Worm (Caenorhabditis elegans): ENCODE measurements around the gene nhr-264.

DNA sequence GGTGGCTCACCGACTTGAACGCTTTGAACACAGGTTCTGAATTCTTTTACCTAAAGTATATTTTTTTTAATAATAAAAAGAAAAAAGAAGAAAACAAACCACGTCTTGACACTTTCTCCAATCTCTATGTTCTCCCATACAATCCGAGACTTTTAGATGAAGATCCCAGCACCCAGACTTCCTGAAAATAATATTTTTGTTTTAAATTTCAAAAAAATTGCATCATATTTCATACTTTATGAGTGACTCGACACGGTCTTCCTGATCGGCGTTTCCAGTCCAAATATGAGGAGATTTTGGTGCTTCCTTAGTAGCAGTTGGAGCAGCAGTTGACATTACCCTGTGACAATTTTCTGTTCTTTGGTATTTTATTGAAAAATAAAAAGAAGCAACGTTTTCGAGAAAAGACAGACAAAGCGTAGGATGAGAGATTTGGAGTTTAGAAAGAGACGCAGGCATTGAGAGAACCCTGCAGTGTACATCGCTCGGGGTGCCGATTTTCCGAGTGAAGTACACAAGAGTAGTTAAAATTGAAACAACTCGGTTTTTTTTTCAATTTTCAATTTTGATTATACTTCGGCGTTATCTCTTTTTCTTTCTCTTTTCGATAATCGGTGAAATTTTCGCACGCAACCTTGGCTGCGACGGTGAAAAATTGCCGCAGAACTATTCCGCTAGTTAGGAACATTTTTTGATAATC, 42.0 kb upstream of the nhr-264 start, which contains the start of the genes coa-4 and T20D3.14:
- TF ChIP-seq aly-2 (tag; optimal IDR thresholded peaks at IDR 0.05) (no peak), C34F6.9 (tag; optimal IDR thresholded peaks at IDR 0.05) (peak; percentile 56), ztf-4 (tag; optimal IDR thresholded peaks at IDR 0.05) (no peak), sma-3 (GFP tag; optimal IDR thresholded peaks at IDR 0.05) (peak; percentile 19), nhr-77 (tag; optimal IDR thresholded peaks at IDR 0.05) (no peak), ceh-82 (tag; optimal IDR thresholded peaks at IDR 0.05) (no peak), ceh-16 (tag; optimal IDR thresholded peaks at IDR 0.05) (no peak), lsy-2 (tag; optimal IDR thresholded peaks at IDR 0.05) (peak in 1 of 2 experiments; percentile 69), nhr-12 (tag; optimal IDR thresholded peaks at IDR 0.05) (no peak), snpc-4 (tag; optimal IDR thresholded peaks at IDR 0.05) (no peak), ZK546.5 (tag; optimal IDR thresholded peaks at IDR 0.05) (no peak), alr-1 (tag; optimal IDR thresholded peaks at IDR 0.05) (no peak)

All from whole organism, L2 larva.